Worm (Caenorhabditis elegans): ENCODE data around the gene lmp-2.

The lmp-2 gene

ce11 chrX:1128503-1129036 is 3.2 kb downstream of the lmp-2 start, which contains the start of gene snx-1 (continued):
- TF ChIP-seq B0261.1 (tag; optimal IDR thresholded peaks at IDR 0.05), result no peak
- no peak for TF ChIP-seq F23B12.7 (tag; optimal IDR thresholded peaks at IDR 0.05; ENCODE audit: insufficient read depth)
- TF ChIP-seq F33H1.4 (GFP tag; IDR thresholded peaks at IDR 0.05), result no peak
- no peak for TF ChIP-seq nhr-120 (GFP tag; IDR thresholded peaks at IDR 0.05)

- TF ChIP-seq let-526 (GFP tag; IDR thresholded peaks at IDR 0.05) (no peak), lin-40 (tag; optimal IDR thresholded peaks at IDR 0.05) (no peak), ztf-25 (GFP tag; IDR thresholded peaks at IDR 0.05) (no peak), rpc-1 (optimal IDR thresholded peaks at IDR 0.05) (no peak), rpc-1 (tag; optimal IDR thresholded peaks at IDR 0.05) (no peak), Y53G8AR.9 (GFP tag; conservative IDR thresholded peaks at IDR 0.05) (no peak), ztf-22 (GFP tag; optimal IDR thresholded peaks at IDR 0.05) (no peak), mcd-1 (GFP tag; IDR thresholded peaks at IDR 0.05) (no peak), dox-1 (GFP tag; IDR thresholded peaks at IDR 0.05) (no peak), bed-1 (GFP tag; IDR thresholded peaks at IDR 0.05) (no peak), cebp-2 (GFP tag; IDR thresholded peaks at IDR 0.05) (no peak)
Observed at ce11 chrX:1141617-1142016, 16.2 kb downstream of the lmp-2 start.

ce11 chrX:1147394-1147793 is 22.0 kb downstream of the lmp-2 start:
- TF ChIP-seq Y79H2A.3 (GFP tag; conservative IDR thresholded peaks at IDR 0.05) (no peak), repo-1 (tag; optimal IDR thresholded peaks at IDR 0.05) (no peak), dox-1 (GFP tag; IDR thresholded peaks at IDR 0.05) (0 out of 2 replicates have a peak, but pooled peaks have one; percentile 7)

ce11 chrX:1148438-1148837 is 23.0 kb downstream of the lmp-2 start, which contains the start of the genes R193.2 and R193.6:
Gene R193.2, minus strand, starts transcription at chrX:1148585.
Gene R193.6, plus strand, starts transcription at chrX:1148787.
- TF ChIP-seq nhr-80 (tag; optimal IDR thresholded peaks at IDR 0.05), result peak; percentile 94
- peak; percentile 38; the same call in 1 of the 2 replicates for TF ChIP-seq dox-1 (GFP tag; IDR thresholded peaks at IDR 0.05)
- TF ChIP-seq let-607 (tag; optimal IDR thresholded peaks at IDR 0.05), result peak in 1 of 2 experiments; percentile 14
- no peak for TF ChIP-seq tbp1 (GFP tag; optimal IDR thresholded peaks at IDR 0.05)

- TF ChIP-seq lsy-27 (tag; optimal IDR thresholded peaks at IDR 0.05; ENCODE audit: borderline replicate concordance, insufficient read depth) (no peak), nhr-80 (tag; optimal IDR thresholded peaks at IDR 0.05) (no peak), B0019.2 (GFP tag; conservative IDR thresholded peaks at IDR 0.05) (no peak), F37B4.10 (GFP tag; IDR thresholded peaks at IDR 0.05) (no peak), madf-8 (GFP tag; conservative IDR thresholded peaks at IDR 0.05) (no peak), ama-1 (optimal IDR thresholded peaks at IDR 0.05) (no peak), ama-1 (GFP tag; optimal IDR thresholded peaks at IDR 0.05) (no peak), F22D6.2 (tag; optimal IDR thresholded peaks at IDR 0.05) (no peak), egrh-3 (GFP tag; IDR thresholded peaks at IDR 0.05) (no peak), F10E7.11 (tag; optimal IDR thresholded peaks at IDR 0.05) (no peak), chd-7 (tag; optimal IDR thresholded peaks at IDR 0.05) (no peak)
Observed at ce11 chrX:1154648-1155047, 29.2 kb downstream of the lmp-2 start, which contains the start of gene R193.1. Gene R193.1, plus strand, starts transcription at chrX:1154948.

ce11 chrX:1162019-1162418 is 36.6 kb downstream of the lmp-2 start, which contains the start of gene tmc-1:
Gene tmc-1, plus strand, starts transcription at chrX:1162207.
- 0 out of 2 replicates have a peak, but pooled peaks have one; percentile 31 for TF ChIP-seq pbrm-1 (GFP tag; IDR thresholded peaks at IDR 0.05)
- TF ChIP-seq cebp-2 (GFP tag; IDR thresholded peaks at IDR 0.05), result no peak

All from whole organism, young adult.